Worm (Caenorhabditis elegans) whole organism, L1 larva: ENCODE data around the gene utp-20.
A peak's percentile ranks its signal among the peaks of the same experiment; 100 is the strongest.

Experiments used
- C04F5.9 ChIP-seq: sonication (generic microtip); optimal IDR thresholded peaks from 2 replicates; lab custom pipeline; 2016; ENCODE audit warnings: missing genetic modification characterization, missing compliant biosample characterization
- C16A3.4 ChIP-seq: fragments of 150-350 bp; optimal IDR thresholded peaks from 2 replicates; lab custom pipeline; 2014; ENCODE audit warnings: missing biosample characterization, missing genetic modification characterization
- Y116A8C.19 ChIP-seq: sonication (generic microtip); optimal IDR thresholded peaks from 2 replicates; lab custom pipeline; 2016; ENCODE audit warnings: missing compliant biosample characterization, missing genetic modification characterization, borderline replicate concordance
- alr-1 ChIP-seq: fragments of 200-800 bp; sonication (Bioruptor generic); optimal IDR thresholded peaks from 2 replicates; lab custom pipeline; 2018; ENCODE audit warnings: borderline replicate concordance, mild to moderate bottlenecking, missing genetic modification characterization, missing compliant biosample characterization
- ama-1 ChIP-seq: fragments of 150-350 bp; optimal IDR thresholded peaks from 2 replicates; lab custom pipeline; 2014
- blmp-1 ChIP-seq: fragments of 150-350 bp; optimal IDR thresholded peaks from 2 replicates; lab custom pipeline; 2014; ENCODE audit warnings: missing biosample characterization, missing genetic modification characterization
- ceh-82 ChIP-seq, 3 experiments: fragments of 150-350 bp in 1 of 3; sonication (generic microtip) in 2 of 3; optimal IDR thresholded peaks; 2 replicates each; lab custom pipeline; 2014 to 2017; ENCODE audit warnings: missing biosample characterization in 3 of 3, missing genetic modification characterization in 3 of 3
- ceh-90 ChIP-seq: sonication (generic microtip); optimal IDR thresholded peaks from 2 replicates; lab custom pipeline; 2016; ENCODE audit warnings: missing genetic modification characterization, missing compliant biosample characterization
- dpl-1 ChIP-seq, 3 experiments: fragments of 150-350 bp in 2 of 3; sonication (generic microtip) in 1 of 3; optimal IDR thresholded peaks; 2 replicates each; lab custom pipeline; 2014 to 2017; ENCODE audit warnings: missing biosample characterization in 3 of 3, missing genetic modification characterization in 3 of 3, missing genetic modification reagents in 3 of 3
- efl-1 ChIP-seq, 4 experiments: fragments of 150-350 bp; optimal IDR thresholded peaks in 3 of 4; peaks in 1 of 4; 1 replicate in 1 of 4; 2 replicates in 3 of 4; lab custom pipeline; 2014; ENCODE audit warnings: missing biosample characterization in 2 of 4, missing genetic modification characterization in 2 of 4, missing genetic modification reagents in 2 of 4
- fkh-10 ChIP-seq: sonication (generic microtip); optimal IDR thresholded peaks from 2 replicates; lab custom pipeline; 2017; ENCODE audit warnings: missing biosample characterization, missing genetic modification reagents, missing genetic modification characterization
- fkh-8 ChIP-seq: sonication (generic microtip); optimal IDR thresholded peaks from 2 replicates; lab custom pipeline; 2016; ENCODE audit warnings: mild to moderate bottlenecking, missing genetic modification characterization, missing compliant biosample characterization
- fos-1 ChIP-seq: fragments of 150-350 bp; optimal IDR thresholded peaks from 2 replicates; lab custom pipeline; 2014; ENCODE audit warnings: missing biosample characterization, missing genetic modification characterization
- lin-13 ChIP-seq: fragments of 150-350 bp; optimal IDR thresholded peaks from 2 replicates; lab custom pipeline; 2014; ENCODE audit warnings: missing biosample characterization, missing genetic modification reagents, missing genetic modification characterization
- lin-14 ChIP-seq: fragments of 200-800 bp; sonication (Bioruptor generic); optimal IDR thresholded peaks from 2 replicates; lab custom pipeline; 2018; ENCODE audit warnings: mild to moderate bottlenecking, missing genetic modification characterization, moderate library complexity, missing compliant biosample characterization
- lsy-2 ChIP-seq, 2 experiments: fragments of 150-350 bp; optimal IDR thresholded peaks; 2 replicates each; lab custom pipeline; 2014; ENCODE audit warnings: missing biosample characterization in 2 of 2, missing genetic modification characterization in 2 of 2
- mab-9 ChIP-seq: fragments of 200-800 bp; sonication (Bioruptor generic); IDR thresholded peaks from 2 replicates; pipeline ENCODE4 v1.3.6; 2022; ENCODE audit warnings: missing genetic modification reagents, missing genetic modification characterization, missing compliant biosample characterization
- mef-2 ChIP-seq: fragments of 150-350 bp; optimal IDR thresholded peaks from 2 replicates; lab custom pipeline; 2014; ENCODE audit warnings: missing biosample characterization, missing genetic modification characterization
- nhr-28 ChIP-seq: fragments of 150-350 bp; optimal IDR thresholded peaks from 2 replicates; lab custom pipeline; 2014; ENCODE audit warnings: missing biosample characterization, missing genetic modification characterization
- nhr-47 ChIP-seq: sonication (generic microtip); optimal IDR thresholded peaks from 2 replicates; lab custom pipeline; 2016; ENCODE audit warnings: mild to moderate bottlenecking, missing genetic modification characterization, moderate library complexity, missing compliant biosample characterization
- nhr-76 ChIP-seq: sonication (generic microtip); optimal IDR thresholded peaks from 2 replicates; lab custom pipeline; 2017; ENCODE audit warnings: missing biosample characterization, missing genetic modification characterization
- nhr-77 ChIP-seq: fragments of 150-350 bp; optimal IDR thresholded peaks from 2 replicates; lab custom pipeline; 2014; ENCODE audit warnings: missing biosample characterization, missing genetic modification characterization
- nhr-90 ChIP-seq: sonication (generic microtip); optimal IDR thresholded peaks from 2 replicates; lab custom pipeline; 2016; ENCODE audit warnings: mild to moderate bottlenecking, missing genetic modification characterization, missing compliant biosample characterization; ENCODE audit not compliant: poor library complexity
- pax-3 ChIP-seq: fragments of 200-800 bp; sonication (Bioruptor generic); optimal IDR thresholded peaks from 2 replicates; lab custom pipeline; 2018; ENCODE audit warnings: mild to moderate bottlenecking, missing genetic modification characterization, moderate library complexity, missing compliant biosample characterization
- sptf-1 ChIP-seq: fragments of 150-350 bp; optimal IDR thresholded peaks from 2 replicates; lab custom pipeline; 2014; ENCODE audit warnings: missing biosample characterization, missing genetic modification characterization
- swsn-7 ChIP-seq: sonication (generic microtip); optimal IDR thresholded peaks from 2 replicates; lab custom pipeline; 2016; ENCODE audit warnings: missing genetic modification characterization, missing compliant biosample characterization
- unc-130 ChIP-seq: fragments of 150-350 bp; optimal IDR thresholded peaks from 2 replicates; lab custom pipeline; 2017; ENCODE audit warnings: missing biosample characterization, missing genetic modification characterization, inconsistent platforms
- unc-86 ChIP-seq: sonication (generic microtip); optimal IDR thresholded peaks from 2 replicates; lab custom pipeline; 2016; ENCODE audit warnings: missing genetic modification characterization, missing compliant biosample characterization
- unc-98 ChIP-seq: fragments of 200-800 bp; sonication (Bioruptor generic); IDR thresholded peaks from 2 replicates; pipeline ENCODE4 v1.3.6; 2022; ENCODE audit warnings: missing genetic modification characterization, missing compliant biosample characterization
- vab-15 ChIP-seq: sonication (generic microtip); optimal IDR thresholded peaks from 2 replicates; lab custom pipeline; 2017; ENCODE audit warnings: missing genotype, mild to moderate bottlenecking, missing genetic modification characterization, missing compliant biosample characterization
- zag-1 ChIP-seq: fragments of 150-350 bp; optimal IDR thresholded peaks from 2 replicates; lab custom pipeline; 2014; ENCODE audit warnings: missing biosample characterization, missing genetic modification characterization

The utp-20 gene

ce11 chrII:6497137-6497536 lies 39.0 kb upstream of the utp-20 start:
- TF ChIP-seq lin-14 (GFP tag; lab: Kevin White, UChicago) = peak; percentile 58
- TF ChIP-seq unc-130 = no peak
- no peak for TF ChIP-seq mef-2 (tag; lab: Kevin White, UChicago)
- no peak for TF ChIP-seq unc-86 (tag; lab: Kevin White, UChicago)
- no peak for TF ChIP-seq lsy-2 (tag; optimal IDR thresholded peaks at IDR 0.05; lab: Kevin White, UChicago)
- TF ChIP-seq, all 84 proteins: peak for 1

ce11 chrII:6498609-6499008 lies 37.6 kb upstream of the utp-20 start:
- TF ChIP-seq lsy-2 (tag; optimal IDR thresholded peaks at IDR 0.05; lab: Kevin White, UChicago) = no peak
- TF ChIP-seq lin-14 (GFP tag; lab: Kevin White, UChicago) = peak; percentile 59
- TF ChIP-seq fkh-10 (GFP tag; lab: Kevin White, UChicago) = peak; percentile 44

- no peak for TF ChIP-seq ama-1
- no peak for TF ChIP-seq zag-1 (tag; lab: Kevin White, UChicago)
- no peak for TF ChIP-seq ceh-82 (tag; optimal IDR thresholded peaks at IDR 0.05; lab: Kevin White, UChicago)
- TF ChIP-seq nhr-90 (tag; lab: Kevin White, UChicago) = no peak
- TF ChIP-seq unc-98 = no peak
- no peak for TF ChIP-seq ceh-90 (tag; lab: Kevin White, UChicago)
- TF ChIP-seq mef-2 (tag; lab: Kevin White, UChicago) = no peak
- TF ChIP-seq mab-9 (GFP tag; lab: Robert Waterston, UW) = no peak
- no peak for TF ChIP-seq nhr-28 (tag; lab: Kevin White, UChicago)
Measured at ce11 chrII:6499067-6499466, 37.1 kb upstream of the utp-20 start, which contains the start of gene twk-49. Gene twk-49, minus strand, starts transcription at chrII:6499167.

- no peak for TF ChIP-seq Y116A8C.19 (tag; lab: Kevin White, UChicago)
- no peak for TF ChIP-seq nhr-28 (tag; lab: Kevin White, UChicago)
- peak; percentile 12 for TF ChIP-seq lin-14 (GFP tag; lab: Kevin White, UChicago)
- no peak for TF ChIP-seq pax-3 (tag; lab: Kevin White, UChicago)
- TF ChIP-seq C16A3.4 = no peak
- TF ChIP-seq alr-1 (tag; lab: Kevin White, UChicago) = no peak
- TF ChIP-seq, all 84 proteins: peak for 1
Measured at ce11 chrII:6500161-6500560, 36.0 kb upstream of the utp-20 start, which contains the start of gene R05G9.5. Gene R05G9.5, minus strand, starts transcription at chrII:6500261.

- TF ChIP-seq fos-1 (tag; lab: Kevin White, UChicago) (no peak), C04F5.9 (tag; lab: Kevin White, UChicago) (no peak), vab-15 (tag; lab: Kevin White, UChicago) (no peak), fkh-8 (tag; lab: Kevin White, UChicago) (no peak), nhr-76 (tag; lab: Kevin White, UChicago) (no peak), blmp-1 (tag; lab: Kevin White, UChicago) (no peak), nhr-47 (tag; lab: Kevin White, UChicago) (no peak), unc-86 (tag; lab: Kevin White, UChicago) (no peak), sptf-1 (no peak), swsn-7 (tag; lab: Kevin White, UChicago) (no peak), C16A3.4 (no peak), dpl-1 (GFP tag; optimal IDR thresholded peaks at IDR 0.05; lab: Kevin White, UChicago) (no peak), nhr-77 (tag; lab: Kevin White, UChicago) (no peak)
Measured at ce11 chrII:6501420-6501819, 34.8 kb upstream of the utp-20 start, which contains the start of gene R05G9.3. Gene R05G9.3, minus strand, starts transcription at chrII:6501520.

ce11 chrII:6502826-6503225 lies 33.3 kb upstream of the utp-20 start, which contains the start of gene R05G9.1:
Gene R05G9.1, plus strand, starts transcription at chrII:6503168.
- TF ChIP-seq lin-13 (GFP tag; lab: Kevin White, UChicago) (no peak), efl-1 (optimal IDR thresholded peaks at IDR 0.05; lab: Kevin White, UChicago) (peak; percentile 19 to 35), efl-1 (GFP tag; optimal IDR thresholded peaks at IDR 0.05 in 1 of 2; lab: Kevin White, UChicago) (peak; percentile 1 to 90), lin-14 (GFP tag; lab: Kevin White, UChicago) (peak; percentile 43)
